Fruit fly (Drosophila melanogaster) whole organism, embryonic: Measurements from ENCODE around the gene CG4597.
A peak's percentile ranks its signal among the peaks of the same experiment; 100 is the strongest.

Source experiments
- Antp ChIP-seq: fragments of 200-800 bp; sonication (Bioruptor generic); optimal IDR thresholded peaks from 3 replicates; lab custom pipeline; 2016; ENCODE audit warnings: missing biosample characterization, missing genetic modification characterization
- Asciz ChIP-seq: fragments of 200-800 bp; sonication (Bioruptor generic); optimal IDR thresholded peaks from 2 replicates; lab custom pipeline; 2017; ENCODE audit warnings: missing biosample characterization, mild to moderate bottlenecking, missing genetic modification characterization, missing genetic modification reagents
- Bdp1 ChIP-seq: fragments of 200-800 bp; sonication (Bioruptor generic); optimal IDR thresholded peaks from 3 replicates; lab custom pipeline; 2016; ENCODE audit warnings: missing biosample characterization, missing genetic modification characterization
- CG10274 ChIP-seq: fragments of 200-800 bp; sonication (Bioruptor generic); optimal IDR thresholded peaks from 3 replicates; lab custom pipeline; 2017; ENCODE audit warnings: missing biosample characterization, mild to moderate bottlenecking, missing genetic modification characterization
- CG12659 ChIP-seq: fragments of 200-800 bp; sonication (Bioruptor generic); optimal IDR thresholded peaks from 3 replicates; lab custom pipeline; 2017; ENCODE audit warnings: mild to moderate bottlenecking, missing biosample characterization, missing genetic modification reagents, missing genetic modification characterization
- CG13123 ChIP-seq: fragments of 200-800 bp; sonication (Bioruptor generic); optimal IDR thresholded peaks from 2 replicates; lab custom pipeline; 2016; ENCODE audit warnings: missing biosample characterization, missing genetic modification characterization
- CG14860 ChIP-seq: fragments of 200-800 bp; sonication (Bioruptor generic); IDR thresholded peaks from 3 replicates; pipeline ENCODE4 v1.3.6; 2022; ENCODE audit warnings: missing biosample characterization, missing genetic modification characterization; ENCODE audit not compliant: partially characterized antibody
- CG14965 ChIP-seq: fragments of 200-800 bp; sonication (Bioruptor generic); optimal IDR thresholded peaks from 2 replicates; lab custom pipeline; 2016; ENCODE audit warnings: missing biosample characterization, missing genetic modification characterization, borderline replicate concordance
- CG16813 ChIP-seq: fragments of 200-800 bp; sonication (Bioruptor generic); IDR thresholded peaks from 3 replicates; pipeline ENCODE4 v1.3.6; 2022; ENCODE audit warnings: missing biosample characterization, missing genetic modification characterization; ENCODE audit not compliant: partially characterized antibody
- CG17829 ChIP-seq: fragments of 200-800 bp; optimal IDR thresholded peaks from 2 replicates; lab custom pipeline; 2019; ENCODE audit warnings: missing biosample characterization, mild to moderate bottlenecking, missing genetic modification characterization, moderate library complexity
- CG17912 ChIP-seq: fragments of 200-800 bp; sonication (Bioruptor generic); optimal IDR thresholded peaks from 2 replicates; lab custom pipeline; 2018; ENCODE audit warnings: missing biosample characterization, mild to moderate bottlenecking, missing genetic modification characterization
- CG30431 ChIP-seq: fragments of 200-800 bp; sonication (Bioruptor generic); optimal IDR thresholded peaks from 2 replicates; lab custom pipeline; 2017; ENCODE audit warnings: missing biosample characterization, missing genetic modification characterization
- CG34376 ChIP-seq: fragments of 200-800 bp; sonication (Bioruptor generic); optimal IDR thresholded peaks from 2 replicates; lab custom pipeline; 2018; ENCODE audit warnings: missing biosample characterization, mild to moderate bottlenecking, missing genetic modification characterization
- CG3726 ChIP-seq: fragments of 200-800 bp; sonication (Bioruptor generic); IDR thresholded peaks from 3 replicates; pipeline ENCODE4, ENCODE4 v1.3.6; 2022; ENCODE audit warnings: missing biosample characterization, missing genetic modification characterization
- CG42726 ChIP-seq: fragments of 200-800 bp; sonication (Bioruptor generic); IDR thresholded peaks from 2 replicates; pipeline ENCODE4 v1.3.6; 2022; ENCODE audit warnings: missing biosample characterization, missing genetic modification characterization; ENCODE audit not compliant: partially characterized antibody
- CG4360 ChIP-seq: fragments of 200-800 bp; sonication (Bioruptor generic); IDR thresholded peaks from 2 replicates; pipeline ENCODE4 v1.3.6; 2022; ENCODE audit warnings: missing biosample characterization, missing genetic modification characterization
- CG43689 ChIP-seq: fragments of 200-800 bp; sonication (Bioruptor generic); IDR thresholded peaks from 2 replicates; pipeline ENCODE4 v1.3.6; 2022; ENCODE audit warnings: missing biosample characterization, missing genetic modification characterization
- CG6689 ChIP-seq: fragments of 200-800 bp; sonication (Bioruptor generic); IDR thresholded peaks from 2 replicates; pipeline ENCODE4 v1.3.6; 2022; ENCODE audit warnings: missing biosample characterization, missing genetic modification characterization
- CG6791 ChIP-seq: fragments of 200-800 bp; sonication (Bioruptor generic); IDR thresholded peaks from 3 replicates; pipeline ENCODE4 v1.3.6; 2022; ENCODE audit warnings: missing biosample characterization, missing genetic modification characterization; ENCODE audit not compliant: partially characterized antibody
- CG7372 ChIP-seq: fragments of 200-800 bp; sonication (Bioruptor generic); IDR thresholded peaks from 2 replicates; pipeline ENCODE4 v1.3.6; 2022; ENCODE audit warnings: missing biosample characterization, missing genetic modification characterization
- CG7556 ChIP-seq: fragments of 200-800 bp; sonication (Bioruptor generic); optimal IDR thresholded peaks from 2 replicates; lab custom pipeline; 2017; ENCODE audit warnings: missing biosample characterization, mild to moderate bottlenecking, missing genetic modification characterization
- CG8281 ChIP-seq: fragments of 200-800 bp; sonication (Bioruptor generic); optimal IDR thresholded peaks from 2 replicates; lab custom pipeline; 2018; ENCODE audit warnings: missing biosample characterization, mild to moderate bottlenecking, missing genetic modification characterization, moderate library complexity
- Dad ChIP-seq: fragments of 200-800 bp; sonication (Bioruptor generic); optimal IDR thresholded peaks from 3 replicates; lab custom pipeline; 2016; ENCODE audit warnings: missing biosample characterization, missing genetic modification characterization
- Dll ChIP-seq: fragments of 200-800 bp; sonication (Bioruptor generic); IDR thresholded peaks from 4 replicates; pipeline ENCODE4 v1.3.6; 2022; ENCODE audit warnings: missing biosample characterization, missing genetic modification characterization; ENCODE audit not compliant: partially characterized antibody
- E2f1 ChIP-seq: fragments of 200-800 bp; sonication (Bioruptor generic); IDR thresholded peaks from 2 replicates; pipeline ENCODE4 v1.3.6; 2022; ENCODE audit warnings: missing biosample characterization, missing genetic modification characterization
- Fer2 ChIP-seq: fragments of 200-800 bp; sonication (Bioruptor generic); optimal IDR thresholded peaks from 2 replicates; lab custom pipeline; 2018; ENCODE audit warnings: missing biosample characterization, mild to moderate bottlenecking, missing genetic modification characterization, moderate library complexity
- HLH54F ChIP-seq: fragments of 200-800 bp; sonication (Bioruptor generic); optimal IDR thresholded peaks from 3 replicates; lab custom pipeline; 2016; ENCODE audit warnings: missing biosample characterization, missing genetic modification characterization
- HLHmδ ChIP-seq: fragments of 200-800 bp; sonication (Bioruptor generic); optimal IDR thresholded peaks from 2 replicates; lab custom pipeline; 2018; ENCODE audit warnings: missing biosample characterization, mild to moderate bottlenecking, missing genetic modification characterization, moderate library complexity
- Hmr ChIP-seq: fragments of 200-800 bp; sonication (Bioruptor generic); optimal IDR thresholded peaks from 3 replicates; lab custom pipeline; 2017; ENCODE audit warnings: mild to moderate bottlenecking, missing biosample characterization, missing genetic modification reagents, missing genetic modification characterization
- Hr3 ChIP-seq: fragments of 200-800 bp; sonication (Bioruptor generic); optimal IDR thresholded peaks from 3 replicates; lab custom pipeline; 2016; ENCODE audit warnings: missing biosample characterization, missing genetic modification characterization
- Hsf ChIP-seq: fragments of 200-800 bp; sonication (Bioruptor generic); optimal IDR thresholded peaks from 3 replicates; lab custom pipeline; 2016; ENCODE audit warnings: missing biosample characterization, missing genetic modification characterization
- Meics ChIP-seq: fragments of 200-800 bp; sonication (Bioruptor generic); optimal IDR thresholded peaks from 2 replicates; lab custom pipeline; 2017; ENCODE audit warnings: missing biosample characterization, mild to moderate bottlenecking, missing genetic modification characterization
- Pdp1 ChIP-seq, 2 experiments: fragments of 200-800 bp; sonication (Bioruptor generic); optimal IDR thresholded peaks; 3 replicates each; lab custom pipeline; 2016; ENCODE audit warnings: missing biosample characterization in 2 of 2, missing genetic modification characterization in 2 of 2, mild to moderate bottlenecking in 1 of 2, moderate library complexity in 1 of 2
- Sin3A ChIP-seq: fragments of >200 bp; optimal IDR thresholded peaks from 2 replicates; lab custom pipeline; 2018
- bcd ChIP-seq: fragments of 200-800 bp; sonication (Bioruptor generic); optimal IDR thresholded peaks from 2 replicates; lab custom pipeline; 2017; ENCODE audit warnings: missing biosample characterization, mild to moderate bottlenecking, missing genetic modification characterization
- ci ChIP-seq: fragments of 200-800 bp; sonication (Bioruptor generic); IDR thresholded peaks from 3 replicates; pipeline ENCODE4 v1.3.6; 2022; ENCODE audit warnings: missing biosample characterization, missing genetic modification characterization
- cwo ChIP-seq: fragments of 200-800 bp; sonication (Bioruptor generic); optimal IDR thresholded peaks from 3 replicates; lab custom pipeline; 2017; ENCODE audit warnings: missing biosample characterization, missing genetic modification characterization, mild to moderate bottlenecking, moderate library complexity, missing genetic modification reagents
- emc ChIP-seq: fragments of 200-800 bp; sonication (Bioruptor generic); optimal IDR thresholded peaks from 2 replicates; lab custom pipeline; 2016; ENCODE audit warnings: missing biosample characterization, missing genetic modification characterization
- exex ChIP-seq: fragments of 200-800 bp; sonication (Bioruptor generic); optimal IDR thresholded peaks from 4 replicates; lab custom pipeline; 2018; ENCODE audit warnings: missing biosample characterization, mild to moderate bottlenecking, missing genetic modification characterization, moderate library complexity
- gro ChIP-seq: fragments of 200-800 bp; sonication (Bioruptor generic); optimal IDR thresholded peaks from 2 replicates; lab custom pipeline; 2016; ENCODE audit warnings: missing biosample characterization, missing genetic modification characterization
- hth ChIP-seq: fragments of >200 bp; optimal IDR thresholded peaks from 2 replicates; lab custom pipeline; 2017; ENCODE audit warnings: inconsistent platforms
- jumu ChIP-seq: fragments of 200-800 bp; sonication (Bioruptor generic); optimal IDR thresholded peaks from 3 replicates; lab custom pipeline; 2016; ENCODE audit warnings: missing biosample characterization, missing genetic modification characterization
- lab ChIP-seq: fragments of 200-800 bp; sonication (Bioruptor generic); optimal IDR thresholded peaks from 3 replicates; lab custom pipeline; 2017; ENCODE audit warnings: missing biosample characterization, missing genetic modification characterization, mild to moderate bottlenecking, moderate library complexity, missing genetic modification reagents
- maf-S ChIP-seq: fragments of 200-800 bp; sonication (Bioruptor generic); optimal IDR thresholded peaks from 2 replicates; lab custom pipeline; 2016; ENCODE audit warnings: missing biosample characterization, missing genetic modification characterization
- pfk ChIP-seq: fragments of 200-800 bp; sonication (Bioruptor generic); optimal IDR thresholded peaks from 2 replicates; lab custom pipeline; 2018; ENCODE audit warnings: missing biosample characterization, mild to moderate bottlenecking, missing genetic modification characterization, moderate library complexity
- rib ChIP-seq: fragments of 200-800 bp; sonication (Bioruptor generic); IDR thresholded peaks from 2 replicates; pipeline ENCODE4 v1.3.6; 2022; ENCODE audit warnings: missing biosample characterization, missing genetic modification characterization
- slp2 ChIP-seq: fragments of 200-800 bp; sonication (Bioruptor generic); optimal IDR thresholded peaks from 2 replicates; lab custom pipeline; 2016; ENCODE audit warnings: missing biosample characterization, missing genetic modification characterization
- wor ChIP-seq: fragments of 200-800 bp; sonication (Bioruptor generic); IDR thresholded peaks from 2 replicates; pipeline ENCODE4 v1.3.6; 2022; ENCODE audit warnings: missing biosample characterization, missing genetic modification characterization
- zfh2 ChIP-seq: fragments of 200-800 bp; sonication (Bioruptor generic); optimal IDR thresholded peaks from 2 replicates; lab custom pipeline; 2016; ENCODE audit warnings: missing biosample characterization, missing genetic modification characterization

The CG4597 gene

DNA sequence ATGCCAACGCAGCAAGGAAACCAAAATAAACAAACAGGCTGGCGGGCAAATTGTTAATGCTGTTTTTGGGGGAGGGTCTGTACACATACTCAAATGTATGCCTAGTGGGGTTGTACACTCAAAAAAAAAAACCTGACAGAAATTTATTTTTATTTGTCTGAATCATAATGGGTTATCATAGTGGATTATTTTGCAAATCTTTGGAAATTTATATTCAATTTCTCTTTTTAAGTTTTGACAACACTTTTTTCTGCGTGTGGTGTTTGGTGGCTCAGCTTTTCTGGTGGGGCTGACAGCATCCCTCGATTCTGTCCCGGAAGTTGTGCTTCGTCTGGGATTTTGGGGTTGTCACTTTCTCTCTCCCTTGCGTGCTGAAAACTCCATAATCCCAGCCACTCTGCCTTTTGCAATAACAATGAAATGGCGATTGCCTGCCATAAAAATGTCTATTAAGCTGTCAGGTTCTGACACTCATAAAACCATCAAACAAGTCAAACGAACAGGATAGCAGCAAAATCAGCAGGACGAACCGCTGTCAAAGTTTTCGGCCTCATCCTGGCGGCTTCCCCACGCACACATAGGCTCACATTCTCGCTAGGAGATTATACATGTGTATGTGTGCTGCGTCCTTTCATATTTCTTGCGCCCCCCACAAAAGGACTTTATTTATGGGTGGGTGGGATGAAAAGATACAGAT, 25.8 kb downstream of the CG4597 start (continued):
- TF ChIP-seq Meics (GFP tag; lab: Kevin White, UChicago) = peak; percentile 84
- TF ChIP-seq Dll (GFP tag; lab: Robert Waterston, UW) = no peak
- TF ChIP-seq Sin3A (lab: Kevin White, UChicago) = no peak
- no peak for TF ChIP-seq HLHmδ (GFP tag; lab: Kevin White, UChicago)
- TF ChIP-seq E2f1 (GFP tag; lab: Robert Waterston, UW) = peak; percentile 81
- TF ChIP-seq gro (GFP tag; lab: Kevin White, UChicago) = peak; percentile 79
- TF ChIP-seq CG6791 = no peak
- TF ChIP-seq Fer2 (tag; lab: Kevin White, UChicago) = peak; percentile 64
- peak; percentile 20 for TF ChIP-seq CG30431 (GFP tag; lab: Kevin White, UChicago)
- peak; percentile 47 for TF ChIP-seq CG8281 (tag; lab: Kevin White, UChicago)
- TF ChIP-seq Bdp1 (GFP tag; lab: Kevin White, UChicago) = no peak
- no peak for TF ChIP-seq CG10274
- TF ChIP-seq CG42726 (GFP tag; lab: Robert Waterston, UW) = peak; percentile 51; the same call in 1 of the 2 replicates
- TF ChIP-seq CG12659 (GFP tag; lab: Kevin White, UChicago) = peak; percentile 73
- TF ChIP-seq CG34376 = peak; percentile 79
- peak; percentile 88 for TF ChIP-seq CG7556 (GFP tag; lab: Kevin White, UChicago)
- TF ChIP-seq Hr3 (GFP tag; lab: Kevin White, UChicago) = peak; percentile 55
- TF ChIP-seq HLH54F (GFP tag; lab: Kevin White, UChicago) = peak; percentile 59
- no peak for TF ChIP-seq CG14860
- TF ChIP-seq CG13123 (GFP tag; lab: Kevin White, UChicago) = no peak
- TF ChIP-seq Hmr = peak; percentile 89
- peak; percentile 75 for TF ChIP-seq Antp (GFP tag; lab: Kevin White, UChicago)
- peak; percentile 44; the same call in 1 of the 2 replicates for TF ChIP-seq CG4360 (GFP tag; lab: Robert Waterston, UW)
- no peak for TF ChIP-seq CG3726 (GFP tag; lab: Robert Waterston, UW)
- TF ChIP-seq exex = peak; percentile 52
- TF ChIP-seq CG16813 = no peak
- TF ChIP-seq pfk = no peak
- TF ChIP-seq rib (GFP tag; lab: Robert Waterston, UW) = peak; percentile 74; the same call in 1 of the 2 replicates
- TF ChIP-seq Asciz (GFP tag; lab: Kevin White, UChicago) = peak; percentile 58
- no peak for TF ChIP-seq ci
- TF ChIP-seq hth (lab: Kevin White, UChicago) = no peak
- no peak; the same call in none of the 2 replicates for TF ChIP-seq CG43689
- no peak for TF ChIP-seq Pdp1 (GFP tag; optimal IDR thresholded peaks at IDR 0.05; lab: Kevin White, UChicago)
- TF ChIP-seq cwo (GFP tag; lab: Kevin White, UChicago) = peak; percentile 76
- TF ChIP-seq CG6689 (GFP tag; lab: Robert Waterston, UW) = peak; percentile 82; the same call in 1 of the 2 replicates
- TF ChIP-seq emc (GFP tag; lab: Kevin White, UChicago) = no peak
- peak; percentile 72 for TF ChIP-seq zfh2 (GFP tag; lab: Kevin White, UChicago)
- peak; percentile 73 for TF ChIP-seq bcd
- peak; percentile 71 for TF ChIP-seq Hsf
- TF ChIP-seq wor (GFP tag; lab: Robert Waterston, UW) = peak; percentile 58
- TF ChIP-seq lab (GFP tag; lab: Kevin White, UChicago) = peak; percentile 91
- TF ChIP-seq CG17829 = peak; percentile 16
- peak; percentile 68 for TF ChIP-seq jumu (GFP tag; lab: Kevin White, UChicago)
- peak; percentile 63 for TF ChIP-seq maf-S (GFP tag; lab: Kevin White, UChicago)
- TF ChIP-seq CG7372 (GFP tag; lab: Robert Waterston, UW) = peak; percentile 76
- TF ChIP-seq slp2 (GFP tag; lab: Kevin White, UChicago) = peak; percentile 46
- no peak for TF ChIP-seq CG17912 (GFP tag; lab: Kevin White, UChicago)
- peak; percentile 52 for TF ChIP-seq Dad
- TF ChIP-seq CG14965 (GFP tag; lab: Kevin White, UChicago) = peak; percentile 35
